Fruit fly (Drosophila melanogaster): ENCODE measurements around the gene dac.

Gene dac

DNA sequence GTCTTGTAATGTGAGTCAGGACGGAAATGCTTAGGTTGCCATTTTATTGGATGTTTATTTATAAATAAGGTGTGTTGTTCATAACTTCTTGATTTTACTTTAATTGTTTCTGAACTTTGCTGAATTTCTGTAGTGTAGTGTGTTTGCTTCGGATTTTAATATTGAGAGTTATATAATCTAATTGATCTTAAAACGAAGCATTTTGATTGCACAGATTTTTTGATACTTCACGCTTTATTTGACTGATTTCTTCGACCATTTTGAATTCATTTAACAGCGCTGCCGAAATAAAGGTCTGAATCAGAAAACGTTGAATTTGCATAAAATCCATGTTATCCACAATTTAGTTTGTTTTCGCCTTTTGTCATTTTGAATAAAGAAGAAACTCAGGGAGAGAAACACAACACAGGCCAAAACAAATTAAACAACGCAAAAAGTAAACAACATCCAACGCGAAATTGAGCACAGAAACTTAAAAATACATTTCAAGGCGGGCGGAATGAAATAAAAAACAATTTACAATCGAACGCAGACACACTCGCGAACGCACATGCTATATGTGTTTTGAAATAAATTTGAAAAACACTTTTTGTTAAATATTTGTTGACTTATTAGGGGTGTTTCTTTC, 45.8 kb upstream of the dac start:
- TF ChIP-seq CG5204 (GFP tag; optimal IDR thresholded peaks at IDR 0.05) (no peak), tj (GFP tag; optimal IDR thresholded peaks at IDR 0.05) (peak; percentile 85)

DNA sequence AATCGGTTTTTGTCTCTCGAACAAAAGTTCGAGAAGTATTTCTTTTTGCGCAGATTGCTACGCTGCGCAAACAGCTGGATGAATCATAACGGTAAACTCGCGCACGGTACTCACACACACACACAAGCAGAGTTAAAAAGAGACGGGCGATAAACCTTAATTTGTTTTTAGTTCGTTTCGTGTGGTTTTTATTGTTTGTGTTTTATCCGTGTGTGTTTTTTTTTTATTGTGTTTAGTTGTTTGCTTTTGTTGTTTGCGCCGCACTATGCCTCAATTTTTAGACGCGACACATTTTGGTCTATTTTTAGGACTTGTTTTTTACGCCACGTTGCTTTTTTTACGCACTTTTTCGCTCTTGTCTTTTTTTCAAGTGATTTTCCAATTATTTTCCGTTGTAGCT, 45.0 kb upstream of the dac start:
- TF ChIP-seq Mnt (GFP tag; optimal IDR thresholded peaks at IDR 0.05) = no peak
- TF ChIP-seq CG11617 (GFP tag; optimal IDR thresholded peaks at IDR 0.05) = no peak
- peak; percentile 89 for TF ChIP-seq ovo (GFP tag; optimal IDR thresholded peaks at IDR 0.05)
- TF ChIP-seq CG7101 (tag; optimal IDR thresholded peaks at IDR 0.05) = no peak
- TF ChIP-seq kay (GFP tag; ENCODE audit: borderline replicate concordance) = peak; percentile 83

DNA sequence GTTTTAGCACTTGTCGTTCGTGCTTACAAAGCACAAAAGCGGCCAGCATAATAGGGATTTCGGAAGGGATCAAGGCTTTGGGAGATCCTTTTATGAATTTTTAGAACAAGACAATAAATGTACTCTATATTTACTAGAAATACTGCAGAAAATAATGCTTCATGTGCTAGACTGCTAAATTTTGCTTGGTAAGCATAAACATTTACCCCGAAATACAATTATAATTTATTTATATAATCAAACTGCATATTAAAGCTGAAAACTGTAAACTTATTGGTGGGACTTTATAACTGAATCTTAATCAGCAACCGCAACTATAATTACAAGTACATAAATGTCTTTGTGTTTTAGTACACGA, 44.6 kb upstream of the dac start:
- TF ChIP-seq CG5204 (GFP tag; optimal IDR thresholded peaks at IDR 0.05) = no peak
- TF ChIP-seq tj (GFP tag; optimal IDR thresholded peaks at IDR 0.05) = peak; percentile 92

DNA sequence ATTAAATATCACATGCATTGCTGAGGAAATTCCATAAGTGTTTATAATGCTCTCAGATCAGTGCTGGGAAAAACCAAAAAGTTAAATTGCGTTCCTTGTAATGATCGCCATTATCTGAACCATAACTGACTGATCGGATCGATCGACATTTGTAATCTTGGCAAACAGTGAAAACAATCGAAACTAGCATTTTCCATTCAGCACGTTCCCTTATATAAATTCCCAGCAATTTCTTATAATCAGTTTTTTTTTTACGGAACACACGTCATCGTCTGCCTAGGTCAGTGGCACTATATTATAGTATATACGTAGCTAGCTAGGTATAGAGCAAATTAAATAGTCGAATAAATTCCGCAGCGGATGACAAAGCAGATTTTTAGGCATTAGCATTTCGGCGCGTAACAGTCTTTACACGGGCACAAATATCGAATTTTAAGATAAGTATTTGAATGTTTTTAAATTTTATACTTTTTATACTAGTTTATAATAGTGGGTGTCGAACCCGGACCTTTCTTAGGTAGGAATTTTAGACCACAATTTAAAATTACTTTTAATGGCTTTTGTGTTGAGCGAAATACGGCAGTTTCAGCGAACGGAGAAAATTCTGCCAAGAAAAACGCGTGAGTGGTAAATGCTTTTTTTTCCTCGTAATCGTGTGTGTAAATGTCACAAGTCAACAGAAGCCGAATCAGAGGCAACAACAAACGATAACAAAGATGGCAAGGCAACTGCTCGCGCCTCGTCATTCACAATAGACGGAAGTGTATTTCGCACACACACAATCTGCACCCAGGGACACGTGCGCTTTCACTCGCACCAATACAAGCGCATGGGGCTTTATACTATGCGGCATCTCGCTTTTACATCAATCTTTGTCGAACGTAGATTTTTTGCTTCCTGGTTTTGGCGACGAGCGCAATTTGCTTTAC, 44.0 kb upstream of the dac start:
- no peak for TF ChIP-seq CG1620 (GFP tag; optimal IDR thresholded peaks at IDR 0.05)
- TF ChIP-seq Mnt (GFP tag; optimal IDR thresholded peaks at IDR 0.05) = peak; percentile 66
- no peak for TF ChIP-seq toe (GFP tag; optimal IDR thresholded peaks at IDR 0.05)
- TF ChIP-seq Clk (GFP tag; optimal IDR thresholded peaks at IDR 0.05) = no peak
- peak; percentile 55 for TF ChIP-seq cic (GFP tag; optimal IDR thresholded peaks at IDR 0.05)
- peak; percentile 19 for TF ChIP-seq Crg-1 (GFP tag; optimal IDR thresholded peaks at IDR 0.05)
- TF ChIP-seq CG12768 (GFP tag; optimal IDR thresholded peaks at IDR 0.05) = peak; percentile 14
- no peak for TF ChIP-seq CG11617 (GFP tag; optimal IDR thresholded peaks at IDR 0.05)
- no peak for TF ChIP-seq ovo (GFP tag; optimal IDR thresholded peaks at IDR 0.05)
- TF ChIP-seq tj (GFP tag; optimal IDR thresholded peaks at IDR 0.05) = no peak
- TF ChIP-seq CG7101 (tag; optimal IDR thresholded peaks at IDR 0.05) = peak; percentile 22
- TF ChIP-seq kay (GFP tag; ENCODE audit: borderline replicate concordance) = peak; percentile 86
- peak; percentile 28 for TF ChIP-seq pad (GFP tag; optimal IDR thresholded peaks at IDR 0.05)
- no peak for TF ChIP-seq Hr96 (GFP tag; optimal IDR thresholded peaks at IDR 0.05)
- TF ChIP-seq CG33017 (tag; optimal IDR thresholded peaks at IDR 0.05) = peak; percentile 14
- TF ChIP-seq cnc (optimal IDR thresholded peaks at IDR 0.05) = no peak
- TF ChIP-seq CG5204 (GFP tag; optimal IDR thresholded peaks at IDR 0.05) = no peak
- peak; percentile 39 for TF ChIP-seq CG7045 (GFP tag; optimal IDR thresholded peaks at IDR 0.05)
- no peak for TF ChIP-seq bab1 (GFP tag; optimal IDR thresholded peaks at IDR 0.05)
- TF ChIP-seq CG14711 (tag; optimal IDR thresholded peaks at IDR 0.05) = no peak

- TF ChIP-seq Clk (GFP tag; optimal IDR thresholded peaks at IDR 0.05) (no peak), CG5204 (GFP tag; optimal IDR thresholded peaks at IDR 0.05) (no peak), tj (GFP tag; optimal IDR thresholded peaks at IDR 0.05) (no peak), Hr96 (GFP tag; optimal IDR thresholded peaks at IDR 0.05) (no peak), CG33017 (tag; optimal IDR thresholded peaks at IDR 0.05) (no peak)
Measured at dm6 chr2L:16528493-16528892, 42.7 kb upstream of the dac start.

DNA sequence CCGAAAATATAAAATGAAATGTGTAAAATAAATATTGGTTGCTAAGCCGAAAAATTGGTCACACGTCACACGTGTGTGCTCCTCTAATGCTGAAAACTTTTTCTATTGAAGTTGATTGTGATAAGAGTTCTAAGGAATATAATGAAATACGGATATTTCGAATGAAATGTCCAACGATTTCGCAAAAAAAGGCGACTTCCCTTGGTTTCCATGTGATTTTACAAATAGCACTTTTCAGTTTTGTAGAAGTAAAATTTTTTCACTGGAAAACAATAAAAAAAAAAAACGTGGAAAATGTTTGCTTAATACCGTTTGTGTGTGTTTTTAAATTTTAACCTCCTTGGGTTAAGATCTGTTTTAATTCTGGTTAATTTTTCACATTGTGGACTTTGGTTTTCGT, 40.8 kb upstream of the dac start:
- TF ChIP-seq pad (GFP tag; optimal IDR thresholded peaks at IDR 0.05) = no peak
- TF ChIP-seq CG11617 (GFP tag; optimal IDR thresholded peaks at IDR 0.05) = no peak
- no peak for TF ChIP-seq CG33017 (tag; optimal IDR thresholded peaks at IDR 0.05)
- TF ChIP-seq tj (GFP tag; optimal IDR thresholded peaks at IDR 0.05) = no peak
- TF ChIP-seq CG7101 (tag; optimal IDR thresholded peaks at IDR 0.05) = peak; percentile 1

DNA sequence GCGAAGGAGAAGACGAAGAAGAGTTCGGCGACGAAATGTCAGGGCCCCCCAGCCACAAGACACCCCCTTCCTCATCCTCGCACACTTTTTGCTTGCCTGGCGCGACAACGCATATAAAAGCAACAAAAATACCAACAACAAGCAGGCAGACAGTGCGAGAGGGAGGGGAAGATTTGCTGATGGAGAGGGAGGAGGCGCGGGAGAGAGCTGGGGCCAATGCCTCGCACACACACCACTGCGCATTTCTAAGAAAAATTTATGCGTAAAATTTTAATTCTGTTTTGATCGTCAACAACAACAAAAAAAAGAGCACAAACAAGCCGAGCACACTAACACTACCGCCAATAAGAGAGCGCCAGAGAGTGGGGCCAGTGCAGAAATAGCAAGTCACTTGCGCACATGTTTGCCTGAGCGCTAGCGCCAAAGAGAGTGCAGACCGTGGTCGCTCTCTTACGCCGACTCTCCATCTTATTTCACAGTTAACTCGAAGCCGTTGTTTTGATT, 40.3 kb upstream of the dac start:
- peak; percentile 96 for TF ChIP-seq cic (GFP tag; optimal IDR thresholded peaks at IDR 0.05)
- no peak for TF ChIP-seq CG1620 (GFP tag; optimal IDR thresholded peaks at IDR 0.05)
- TF ChIP-seq Hr96 (GFP tag; optimal IDR thresholded peaks at IDR 0.05) = peak; percentile 36
- peak; percentile 55 for TF ChIP-seq CG7045 (GFP tag; optimal IDR thresholded peaks at IDR 0.05)
- TF ChIP-seq bab1 (GFP tag; optimal IDR thresholded peaks at IDR 0.05) = peak; percentile 6
- peak; percentile 95 for TF ChIP-seq pad (GFP tag; optimal IDR thresholded peaks at IDR 0.05)
- TF ChIP-seq CG7101 (tag; optimal IDR thresholded peaks at IDR 0.05) = no peak
- TF ChIP-seq Clk (GFP tag; optimal IDR thresholded peaks at IDR 0.05) = peak; percentile 11
- TF ChIP-seq tj (GFP tag; optimal IDR thresholded peaks at IDR 0.05) = peak; percentile 95
- no peak for TF ChIP-seq CG33017 (tag; optimal IDR thresholded peaks at IDR 0.05)
- TF ChIP-seq Mnt (GFP tag; optimal IDR thresholded peaks at IDR 0.05) = peak; percentile 81
- TF ChIP-seq cnc (optimal IDR thresholded peaks at IDR 0.05) = peak; percentile 100
- no peak for TF ChIP-seq CG14711 (tag; optimal IDR thresholded peaks at IDR 0.05)
- peak; percentile 33 for TF ChIP-seq CG12768 (GFP tag; optimal IDR thresholded peaks at IDR 0.05)
- peak; percentile 1 for TF ChIP-seq Crg-1 (GFP tag; optimal IDR thresholded peaks at IDR 0.05)
- no peak for TF ChIP-seq CG5204 (GFP tag; optimal IDR thresholded peaks at IDR 0.05)
- no peak for TF ChIP-seq CG11617 (GFP tag; optimal IDR thresholded peaks at IDR 0.05)
- no peak for TF ChIP-seq kay (GFP tag; ENCODE audit: borderline replicate concordance)
- no peak for TF ChIP-seq toe (GFP tag; optimal IDR thresholded peaks at IDR 0.05)
- TF ChIP-seq ovo (GFP tag; optimal IDR thresholded peaks at IDR 0.05) = peak; percentile 68
